Worm (Caenorhabditis elegans): ENCODE results near the gene F55B11.7.

DNA sequence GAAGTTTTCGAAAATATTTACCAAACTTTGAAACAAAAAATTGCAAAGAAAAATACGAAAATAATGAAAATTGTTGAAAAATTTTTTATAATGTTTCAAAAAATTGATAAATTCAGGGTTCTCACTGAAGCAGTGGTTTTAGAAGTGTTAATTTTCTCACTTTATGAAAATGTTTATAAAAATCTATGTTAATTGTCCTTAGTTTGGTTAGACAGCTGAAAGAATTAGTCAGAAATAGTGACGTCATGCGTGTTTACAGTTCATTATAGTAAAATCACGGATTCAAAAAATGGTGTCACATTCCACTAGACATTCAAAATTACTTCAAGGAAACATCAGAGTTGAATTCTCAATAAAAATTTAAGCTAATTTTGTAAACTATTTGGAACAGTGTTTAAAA is 14.1 kb upstream of the F55B11.7 start:
- TF ChIP-seq nhr-12 (tag; optimal IDR thresholded peaks at IDR 0.05) (no peak), fkh-10 (GFP tag; optimal IDR thresholded peaks at IDR 0.05) (no peak), ceh-9 (tag; optimal IDR thresholded peaks at IDR 0.05) (no peak), nhr-11 (tag; optimal IDR thresholded peaks at IDR 0.05) (no peak), snpc-4 (tag; optimal IDR thresholded peaks at IDR 0.05) (no peak), pha-4 (tag; optimal IDR thresholded peaks at IDR 0.05) (no peak), tbx-2 (tag; optimal IDR thresholded peaks at IDR 0.05) (no peak), unc-62 (GFP tag; optimal IDR thresholded peaks at IDR 0.05) (no peak), lin-39 (tag; optimal IDR thresholded peaks at IDR 0.05) (no peak), mdl-1 (tag; optimal IDR thresholded peaks at IDR 0.05) (no peak), fos-1 (tag; optimal IDR thresholded peaks at IDR 0.05) (no peak), skn-1 (tag; optimal IDR thresholded peaks at IDR 0.05) (no peak)

Measured in whole organism, L3 larva.